Fruit fly (Drosophila melanogaster): ENCODE data around the gene CG11403.

DNA sequence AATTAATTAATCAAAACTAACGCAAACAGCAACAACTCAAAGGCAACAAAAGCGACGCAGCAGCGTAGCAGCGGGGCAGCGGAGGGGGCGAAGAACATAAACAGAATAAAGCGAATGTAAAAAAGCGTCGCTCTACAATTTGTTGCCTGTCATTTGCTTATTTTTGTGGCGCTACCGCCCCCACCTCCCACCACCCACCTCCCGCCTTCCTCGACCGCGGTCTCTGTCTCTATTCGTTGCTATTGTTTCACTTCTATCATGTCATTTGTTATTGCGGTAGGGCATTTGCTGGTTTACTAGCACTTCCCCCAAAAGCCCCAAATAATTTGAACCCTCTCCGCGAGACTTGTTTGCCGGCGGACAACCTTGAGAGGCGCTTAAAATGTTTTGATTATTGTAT lies 45.6 kb upstream of the CG11403 start:
- TF ChIP-seq usp (GFP tag; optimal IDR thresholded peaks at IDR 0.05) (no peak), EcR (GFP tag; optimal IDR thresholded peaks at IDR 0.05) (no peak), psq (optimal IDR thresholded peaks at IDR 0.05) (no peak), pan (optimal IDR thresholded peaks at IDR 0.05) (no peak), CG8478 (optimal IDR thresholded peaks at IDR 0.05) (no peak), Dll (optimal IDR thresholded peaks at IDR 0.05) (no peak)
